Fruit fly (Drosophila melanogaster) whole organism, embryonic: Measurements from ENCODE around the gene Dus1.

Source experiments
- Adf1 ChIP-seq: fragments of 200-800 bp; sonication (Bioruptor generic); IDR thresholded peaks from 2 replicates; pipeline ENCODE4 v1.3.6; 2022; ENCODE audit warnings: missing biosample characterization, missing genetic modification characterization
- BEAF-32 ChIP-seq: fragments of 200-800 bp; sonication (Bioruptor generic); optimal IDR thresholded peaks from 3 replicates; lab custom pipeline; 2017; ENCODE audit warnings: missing biosample characterization, missing genetic modification characterization, mild to moderate bottlenecking, moderate library complexity, missing genetic modification reagents
- C15 ChIP-seq: fragments of 200-800 bp; sonication (Bioruptor generic); IDR thresholded peaks from 3 replicates; pipeline ENCODE4 v1.3.6; 2022; ENCODE audit warnings: missing biosample characterization, missing genetic modification characterization
- CG10267 ChIP-seq: fragments of 200-800 bp; sonication (Bioruptor generic); optimal IDR thresholded peaks from 2 replicates; lab custom pipeline; 2018; ENCODE audit warnings: missing biosample characterization, mild to moderate bottlenecking, missing genetic modification characterization, moderate library complexity
- CG13287 ChIP-seq: fragments of 200-800 bp; sonication (Bioruptor generic); IDR thresholded peaks from 2 replicates; pipeline ENCODE4 v1.3.6; 2022; ENCODE audit warnings: missing biosample characterization, missing genetic modification characterization; ENCODE audit not compliant: partially characterized antibody
- CG14050 ChIP-seq: fragments of 200-800 bp; sonication (Bioruptor generic); IDR thresholded peaks from 3 replicates; pipeline ENCODE4 v1.3.6; 2022; ENCODE audit warnings: missing biosample characterization, missing genetic modification characterization
- CG14667 ChIP-seq: fragments of 200-800 bp; sonication (Bioruptor generic); IDR thresholded peaks from 2 replicates; pipeline ENCODE4 v1.3.6; 2022; ENCODE audit warnings: missing biosample characterization, missing genetic modification characterization
- CG14710 ChIP-seq: fragments of 200-800 bp; sonication (Bioruptor generic); optimal IDR thresholded peaks from 3 replicates; lab custom pipeline; 2019; ENCODE audit warnings: missing biosample characterization, mild to moderate bottlenecking, missing genetic modification characterization, moderate library complexity
- CG15479 ChIP-seq: fragments of 200-800 bp; sonication (Bioruptor generic); optimal IDR thresholded peaks from 3 replicates; lab custom pipeline; 2019; ENCODE audit warnings: missing biosample characterization, mild to moderate bottlenecking, missing genetic modification characterization, moderate library complexity
- CG15696 ChIP-seq: fragments of 200-800 bp; sonication (Bioruptor generic); optimal IDR thresholded peaks from 2 replicates; lab custom pipeline; 2019; ENCODE audit warnings: missing biosample characterization, mild to moderate bottlenecking, missing genetic modification characterization, moderate library complexity
- CG1602 ChIP-seq: fragments of 200-800 bp; sonication (Bioruptor generic); optimal IDR thresholded peaks from 3 replicates; lab custom pipeline; 2016; ENCODE audit warnings: missing biosample characterization, missing genetic modification characterization
- CG1603 ChIP-seq: fragments of 200-800 bp; sonication (Bioruptor generic); optimal IDR thresholded peaks from 2 replicates; lab custom pipeline; 2019; ENCODE audit warnings: missing biosample characterization, mild to moderate bottlenecking, missing genetic modification characterization, moderate library complexity
- CG16779 ChIP-seq: fragments of 200-800 bp; sonication (Bioruptor generic); IDR thresholded peaks from 2 replicates; pipeline ENCODE4 v1.3.6; 2022; ENCODE audit warnings: missing biosample characterization, missing genetic modification characterization
- CG16813 ChIP-seq: fragments of 200-800 bp; sonication (Bioruptor generic); IDR thresholded peaks from 3 replicates; pipeline ENCODE4 v1.3.6; 2022; ENCODE audit warnings: missing biosample characterization, missing genetic modification characterization; ENCODE audit not compliant: partially characterized antibody
- CG16863 ChIP-seq: fragments of 200-800 bp; sonication (Bioruptor generic); optimal IDR thresholded peaks from 3 replicates; lab custom pipeline; 2016; ENCODE audit warnings: missing biosample characterization, missing genetic modification characterization
- CG17802 ChIP-seq: fragments of 200-800 bp; sonication (Bioruptor generic); optimal IDR thresholded peaks from 2 replicates; lab custom pipeline; 2018; ENCODE audit warnings: missing biosample characterization, mild to moderate bottlenecking, missing genetic modification characterization, moderate library complexity
- CG2202 ChIP-seq: fragments of 200-800 bp; sonication (Bioruptor generic); optimal IDR thresholded peaks from 2 replicates; lab custom pipeline; 2018; ENCODE audit warnings: missing biosample characterization, mild to moderate bottlenecking, missing genetic modification characterization
- CG2678 ChIP-seq: fragments of 200-800 bp; sonication (Bioruptor generic); optimal IDR thresholded peaks from 3 replicates; lab custom pipeline; 2019; ENCODE audit warnings: missing biosample characterization, mild to moderate bottlenecking, missing genetic modification characterization, moderate library complexity
- CG3065 ChIP-seq: fragments of 200-800 bp; sonication (Bioruptor generic); optimal IDR thresholded peaks from 2 replicates; lab custom pipeline; 2016; ENCODE audit warnings: missing biosample characterization, missing genetic modification characterization
- CG7271 ChIP-seq: fragments of 200-800 bp; sonication (Bioruptor generic); optimal IDR thresholded peaks from 2 replicates; lab custom pipeline; 2018; ENCODE audit warnings: missing biosample characterization, mild to moderate bottlenecking, missing genetic modification characterization, moderate library complexity
- CG7839 ChIP-seq: fragments of 200-800 bp; sonication (Bioruptor generic); optimal IDR thresholded peaks from 3 replicates; lab custom pipeline; 2018; ENCODE audit warnings: missing biosample characterization, mild to moderate bottlenecking, missing genetic modification characterization, moderate library complexity
- CTCF ChIP-seq: fragments of 200-800 bp; sonication (Bioruptor generic); optimal IDR thresholded peaks from 2 replicates; lab custom pipeline; 2017; ENCODE audit warnings: missing biosample characterization, mild to moderate bottlenecking, missing genetic modification characterization, moderate library complexity
- Deaf1 ChIP-seq: fragments of 200-800 bp; optimal IDR thresholded peaks from 3 replicates; lab custom pipeline; 2019; ENCODE audit warnings: missing biosample characterization, mild to moderate bottlenecking, missing genetic modification characterization, moderate library complexity
- Dll ChIP-seq: fragments of 200-800 bp; sonication (Bioruptor generic); IDR thresholded peaks from 4 replicates; pipeline ENCODE4 v1.3.6; 2022; ENCODE audit warnings: missing biosample characterization, missing genetic modification characterization; ENCODE audit not compliant: partially characterized antibody
- Dref ChIP-seq: fragments of 200-800 bp; sonication (Bioruptor generic); IDR thresholded peaks from 2 replicates; pipeline ENCODE4 v1.3.6; 2022; ENCODE audit warnings: missing biosample characterization, missing genetic modification characterization
- E2f1 ChIP-seq: fragments of 200-800 bp; sonication (Bioruptor generic); IDR thresholded peaks from 2 replicates; pipeline ENCODE4 v1.3.6; 2022; ENCODE audit warnings: missing biosample characterization, missing genetic modification characterization
- Mrtf ChIP-seq: fragments of 200-800 bp; sonication (Bioruptor generic); IDR thresholded peaks from 3 replicates; pipeline ENCODE4 v1.3.6; 2022; ENCODE audit warnings: missing biosample characterization, missing genetic modification characterization
- Oli ChIP-seq: fragments of 200-800 bp; sonication (Bioruptor generic); optimal IDR thresholded peaks from 2 replicates; lab custom pipeline; 2018; ENCODE audit warnings: missing biosample characterization, mild to moderate bottlenecking, missing genetic modification characterization, moderate library complexity
- Rfx ChIP-seq: fragments of 200-800 bp; sonication (Bioruptor generic); IDR thresholded peaks from 2 replicates; pipeline ENCODE4 v1.3.6; 2022; ENCODE audit warnings: missing biosample characterization, missing genetic modification characterization
- Xrp1 ChIP-seq: fragments of 200-800 bp; sonication (Bioruptor generic); IDR thresholded peaks from 2 replicates; pipeline ENCODE4 v1.3.6; 2022; ENCODE audit warnings: missing biosample characterization, missing genetic modification characterization
- ato ChIP-seq: fragments of 200-800 bp; sonication (Bioruptor generic); IDR thresholded peaks from 2 replicates; pipeline ENCODE4 v1.3.6; 2022; ENCODE audit warnings: missing biosample characterization, missing genetic modification characterization; ENCODE audit not compliant: partially characterized antibody
- cas ChIP-seq: fragments of 200-800 bp; sonication (Bioruptor generic); IDR thresholded peaks from 2 replicates; pipeline ENCODE4 v1.3.6; 2022; ENCODE audit warnings: missing biosample characterization, missing genetic modification characterization
- chinmo ChIP-seq: fragments of 200-800 bp; sonication (Bioruptor generic); IDR thresholded peaks from 4 replicates; pipeline ENCODE4 v1.3.6; 2022; ENCODE audit warnings: missing biosample characterization, missing genetic modification characterization; ENCODE audit not compliant: partially characterized antibody
- ci ChIP-seq: fragments of 200-800 bp; sonication (Bioruptor generic); IDR thresholded peaks from 3 replicates; pipeline ENCODE4 v1.3.6; 2022; ENCODE audit warnings: missing biosample characterization, missing genetic modification characterization
- eyg ChIP-seq: fragments of 200-800 bp; sonication (Bioruptor generic); optimal IDR thresholded peaks from 3 replicates; lab custom pipeline; 2016; ENCODE audit warnings: missing biosample characterization, missing genetic modification characterization
- fd96Cb ChIP-seq: fragments of 200-800 bp; sonication (Bioruptor generic); optimal IDR thresholded peaks from 2 replicates; lab custom pipeline; 2018; ENCODE audit warnings: missing biosample characterization, mild to moderate bottlenecking, missing genetic modification characterization, moderate library complexity
- ftz-f1 ChIP-seq: fragments of 200-800 bp; sonication (Bioruptor generic); optimal IDR thresholded peaks from 2 replicates; lab custom pipeline; 2016; ENCODE audit warnings: missing biosample characterization, missing genetic modification characterization
- gt ChIP-seq: fragments of 200-800 bp; sonication (Bioruptor generic); IDR thresholded peaks from 2 replicates; pipeline ENCODE4 v1.3.6; 2022; ENCODE audit warnings: missing biosample characterization, missing genetic modification characterization
- insv ChIP-seq, 2 experiments: fragments of 200-800 bp; sonication (Bioruptor generic); optimal IDR thresholded peaks; 3 replicates each; lab custom pipeline; 2016 to 2018; ENCODE audit warnings: missing biosample characterization in 2 of 2, missing genetic modification characterization in 2 of 2
- kay ChIP-seq: fragments of 200-800 bp; sonication (Bioruptor generic); optimal IDR thresholded peaks from 2 replicates; lab custom pipeline; 2016; ENCODE audit warnings: missing biosample characterization, missing genetic modification characterization
- lab ChIP-seq: fragments of 200-800 bp; sonication (Bioruptor generic); optimal IDR thresholded peaks from 3 replicates; lab custom pipeline; 2017; ENCODE audit warnings: missing biosample characterization, missing genetic modification characterization, mild to moderate bottlenecking, moderate library complexity, missing genetic modification reagents
- mld ChIP-seq: fragments of 200-800 bp; sonication (Bioruptor generic); IDR thresholded peaks from 3 replicates; pipeline ENCODE4 v1.3.6; 2022; ENCODE audit warnings: missing biosample characterization, missing genetic modification characterization; ENCODE audit not compliant: partially characterized antibody
- nau ChIP-seq: fragments of 200-800 bp; sonication (Bioruptor generic); optimal IDR thresholded peaks from 3 replicates; lab custom pipeline; 2017; ENCODE audit warnings: missing biosample characterization, mild to moderate bottlenecking, missing genetic modification characterization, missing genetic modification reagents
- pho ChIP-seq: fragments of 200-800 bp; sonication (Bioruptor generic); optimal IDR thresholded peaks from 2 replicates; lab custom pipeline; 2016; ENCODE audit warnings: missing biosample characterization, missing genetic modification characterization
- pnt ChIP-seq: fragments of 200-800 bp; sonication (Bioruptor generic); optimal IDR thresholded peaks from 3 replicates; lab custom pipeline; 2016; ENCODE audit warnings: missing biosample characterization, missing genetic modification characterization
- pum ChIP-seq: fragments of 200-800 bp; sonication (Bioruptor generic); optimal IDR thresholded peaks from 2 replicates; lab custom pipeline; 2016; ENCODE audit warnings: missing biosample characterization, missing genetic modification characterization
- run ChIP-seq: fragments of 200-800 bp; sonication (Bioruptor generic); optimal IDR thresholded peaks from 3 replicates; lab custom pipeline; 2018; ENCODE audit warnings: missing biosample characterization, mild to moderate bottlenecking, missing genetic modification characterization
- sc ChIP-seq, 3 experiments: fragments of >200 bp in 2 of 3; fragments of 200-800 bp in 1 of 3; sonication (Bioruptor generic) in 1 of 3; optimal IDR thresholded peaks; 2 replicates in 2 of 3; 3 replicates in 1 of 3; lab custom pipeline; 2017; ENCODE audit warnings: mild to moderate bottlenecking in 1 of 3, missing biosample characterization in 1 of 3, missing genetic modification characterization in 1 of 3, missing genetic modification reagents in 1 of 3
- stc ChIP-seq: fragments of 200-800 bp; sonication (Bioruptor generic); IDR thresholded peaks from 2 replicates; pipeline ENCODE4 v1.3.6; 2022; ENCODE audit warnings: missing biosample characterization, missing genetic modification characterization
- zen2 ChIP-seq: fragments of 200-800 bp; sonication (Bioruptor generic); IDR thresholded peaks from 3 replicates; pipeline ENCODE4 v1.3.6; 2022; ENCODE audit warnings: missing biosample characterization, missing genetic modification characterization; ENCODE audit not compliant: partially characterized antibody

The Dus1 gene

dm6 chr2L:309812-310431 is 38.4 kb upstream of the Dus1 start (continued):
- TF ChIP-seq nau (GFP tag; lab: Kevin White, UChicago) = no peak
- TF ChIP-seq lab (GFP tag; lab: Kevin White, UChicago) = no peak
- peak; percentile 61; the same call in 2 of the 3 replicates for TF ChIP-seq ci (GFP tag; lab: Robert Waterston, UW)
- no peak for TF ChIP-seq CG2202 (tag; lab: Kevin White, UChicago)
- no peak for TF ChIP-seq ato (GFP tag; lab: Robert Waterston, UW)
- no peak for TF ChIP-seq C15 (GFP tag; lab: Robert Waterston, UW)
- TF ChIP-seq fd96Cb (tag; lab: Kevin White, UChicago) = no peak
- no peak for TF ChIP-seq CG16813
- TF ChIP-seq CG10267 (tag; lab: Kevin White, UChicago) = no peak
- no peak for TF ChIP-seq Mrtf (GFP tag; lab: Robert Waterston, UW)
- no peak for TF ChIP-seq CG16863
- TF ChIP-seq CG1602 (GFP tag; lab: Kevin White, UChicago) = no peak
- TF ChIP-seq CG14050 (GFP tag; lab: Robert Waterston, UW) = no peak
- no peak for TF ChIP-seq Dref (GFP tag; lab: Robert Waterston, UW)
- 0 out of 2 replicates have a peak, but pooled peaks have one; percentile 22 for TF ChIP-seq CG16779
- TF ChIP-seq mld (GFP tag; lab: Robert Waterston, UW) = no peak
- no peak for TF ChIP-seq CG7839 (tag; lab: Kevin White, UChicago)
- TF ChIP-seq eyg (GFP tag; lab: Kevin White, UChicago) = no peak
- peak; percentile 23; the same call in 1 of the 2 replicates for TF ChIP-seq Adf1 (GFP tag; lab: Robert Waterston, UW)
- TF ChIP-seq CG2678 (tag; lab: Kevin White, UChicago) = no peak
- no peak for TF ChIP-seq cas (GFP tag; lab: Robert Waterston, UW)
- no peak for TF ChIP-seq CG14667 (GFP tag; lab: Robert Waterston, UW)
- TF ChIP-seq Dll = no peak
- TF ChIP-seq BEAF-32 (GFP tag; lab: Kevin White, UChicago) = no peak
- no peak for TF ChIP-seq gt (GFP tag; lab: Robert Waterston, UW)
- no peak for TF ChIP-seq sc (optimal IDR thresholded peaks at IDR 0.05; lab: Kevin White, UChicago)
- TF ChIP-seq sc (GFP tag; optimal IDR thresholded peaks at IDR 0.05; lab: Kevin White, UChicago) = no peak
- peak; percentile 86 for TF ChIP-seq Deaf1 (tag; lab: Kevin White, UChicago)
- no peak for TF ChIP-seq kay
- TF ChIP-seq chinmo (GFP tag; lab: Robert Waterston, UW) = peak; percentile 64; the same call in 1 of the 4 replicates
- no peak for TF ChIP-seq ftz-f1 (GFP tag; lab: Kevin White, UChicago)
- TF ChIP-seq E2f1 (GFP tag; lab: Robert Waterston, UW) = no peak
- TF ChIP-seq zen2 (GFP tag; lab: Robert Waterston, UW) = 0 out of 3 replicates have a peak, but pooled peaks have one; percentile 26
- no peak for TF ChIP-seq CG3065 (GFP tag; lab: Kevin White, UChicago)
- no peak for TF ChIP-seq CG15479
- no peak for TF ChIP-seq Xrp1 (GFP tag; lab: Robert Waterston, UW)
- no peak for TF ChIP-seq CG14710 (tag; lab: Kevin White, UChicago)
- no peak for TF ChIP-seq run
- TF ChIP-seq CG1603 = no peak
- TF ChIP-seq pnt (GFP tag; lab: Kevin White, UChicago) = no peak
- TF ChIP-seq pho (GFP tag; lab: Kevin White, UChicago) = no peak
- no peak for TF ChIP-seq pum
- TF ChIP-seq insv (GFP tag; optimal IDR thresholded peaks at IDR 0.05; lab: Kevin White, UChicago) = no peak
- no peak for TF ChIP-seq CG17802
- TF ChIP-seq CG7271 (tag; lab: Kevin White, UChicago) = no peak
- TF ChIP-seq Rfx (GFP tag; lab: Robert Waterston, UW) = no peak
- TF ChIP-seq CG13287 = no peak; the same call in none of the 2 replicates
- no peak for TF ChIP-seq CG15696 (tag; lab: Kevin White, UChicago)
- no peak for TF ChIP-seq stc (GFP tag; lab: Robert Waterston, UW)
- no peak for TF ChIP-seq Oli
- TF ChIP-seq CTCF (GFP tag; lab: Kevin White, UChicago) = no peak
